Fruit fly (Drosophila melanogaster): ENCODE measurements around the gene CG17776.

dm6 chrX:2184563-2184962 is at the start of gene CG17776, which contains the start of gene Nmd3:
- TF ChIP-seq mld (GFP tag; IDR thresholded peaks at IDR 0.05; ENCODE audit: partially characterized antibody), result peak; percentile 58; the same call in 1 of the 3 replicates
- TF ChIP-seq CG2199 (GFP tag; IDR thresholded peaks at IDR 0.05), result no peak
- peak; percentile 83 for TF ChIP-seq vnd (GFP tag; IDR thresholded peaks at IDR 0.05; ENCODE audit: partially characterized antibody)
- peak; percentile 38 for TF ChIP-seq Ets97D (GFP tag; optimal IDR thresholded peaks at IDR 0.05)
- no peak for TF ChIP-seq CG43689 (GFP tag; IDR thresholded peaks at IDR 0.05)
- TF ChIP-seq CG14965 (GFP tag; optimal IDR thresholded peaks at IDR 0.05; ENCODE audit: borderline replicate concordance), result no peak
- TF ChIP-seq CG1792 (GFP tag; optimal IDR thresholded peaks at IDR 0.05), result no peak
- no peak for TF ChIP-seq CG12236 (GFP tag; optimal IDR thresholded peaks at IDR 0.05)
- TF ChIP-seq HLH4C (GFP tag; IDR thresholded peaks at IDR 0.05; ENCODE audit: partially characterized antibody), result peak; percentile 88
- no peak for TF ChIP-seq CG8388 (GFP tag; optimal IDR thresholded peaks at IDR 0.05)
- peak; percentile 26 for TF ChIP-seq CG4617 (GFP tag; optimal IDR thresholded peaks at IDR 0.05; ENCODE audit: borderline replicate concordance)
- TF ChIP-seq schlank (tag; optimal IDR thresholded peaks at IDR 0.05), result no peak
- TF ChIP-seq fd102C (GFP tag; optimal IDR thresholded peaks at IDR 0.05), result no peak
